Worm (Caenorhabditis elegans) whole organism, young adult: Measurements from ENCODE around the gene set-22.

Experiments
- F39B2.1 ChIP-seq: fragments of 200-800 bp; sonication (Bioruptor generic); IDR thresholded peaks from 2 replicates; pipeline ENCODE4 v1.3.6; 2022; ENCODE audit warnings: missing genetic modification reagents, missing genetic modification characterization, missing compliant biosample characterization
- K11D2.4 ChIP-seq: fragments of 200-800 bp; sonication (Bioruptor generic); IDR thresholded peaks from 2 replicates; pipeline ENCODE4 v1.3.6; 2022; ENCODE audit warnings: missing genetic modification reagents, missing genetic modification characterization, missing compliant biosample characterization
- ama-1 ChIP-seq, 3 experiments: fragments of 150-350 bp in 1 of 3; sonication (generic microtip) in 2 of 3; optimal IDR thresholded peaks; 2 replicates each; lab custom pipeline; 2014 to 2018; ENCODE audit warnings: missing biosample characterization in 2 of 3, missing genetic modification characterization in 2 of 3, missing genetic modification reagents in 2 of 3
- attf-5 ChIP-seq: fragments of 200-800 bp; sonication (Bioruptor generic); optimal IDR thresholded peaks from 2 replicates; lab custom pipeline; 2018; ENCODE audit warnings: mild to moderate bottlenecking, missing genetic modification characterization, missing compliant biosample characterization
- die-1 ChIP-seq: sonication (generic microtip); optimal IDR thresholded peaks from 2 replicates; lab custom pipeline; 2016; ENCODE audit warnings: missing genotype, mild to moderate bottlenecking, missing genetic modification characterization, missing compliant biosample characterization
- dpl-1 ChIP-seq: fragments of 150-350 bp; optimal IDR thresholded peaks from 2 replicates; lab custom pipeline; 2014; ENCODE audit warnings: missing biosample characterization, missing genetic modification reagents, missing genetic modification characterization
- hsf-1 ChIP-seq: fragments of 200-800 bp; sonication (Bioruptor generic); IDR thresholded peaks from 2 replicates; pipeline ENCODE4 v1.3.6; 2022; ENCODE audit warnings: missing genetic modification reagents, missing genetic modification characterization, missing compliant biosample characterization
- lin-35 ChIP-seq, 3 experiments: fragments of 150-350 bp in 2 of 3; sonication (generic microtip) in 1 of 3; optimal IDR thresholded peaks; 2 replicates each; lab custom pipeline; 2014 to 2018; ENCODE audit warnings: missing biosample characterization in 3 of 3, missing genetic modification characterization in 3 of 3, missing genetic modification reagents in 3 of 3
- pha-4 ChIP-seq: fragments of 150-350 bp; sonication (generic microtip); optimal IDR thresholded peaks from 2 replicates; lab custom pipeline; 2014; ENCODE audit warnings: missing biosample characterization, missing genetic modification reagents, missing genetic modification characterization
- rpc-1 ChIP-seq, 2 experiments: fragments of 150-350 bp in 1 of 2; sonication (generic microtip) in 1 of 2; optimal IDR thresholded peaks; 2 replicates each; lab custom pipeline; 2014 to 2018; ENCODE audit warnings: missing biosample characterization in 1 of 2, missing genetic modification characterization in 1 of 2, missing genetic modification reagents in 1 of 2, missing genotype in 1 of 2

DNA sequence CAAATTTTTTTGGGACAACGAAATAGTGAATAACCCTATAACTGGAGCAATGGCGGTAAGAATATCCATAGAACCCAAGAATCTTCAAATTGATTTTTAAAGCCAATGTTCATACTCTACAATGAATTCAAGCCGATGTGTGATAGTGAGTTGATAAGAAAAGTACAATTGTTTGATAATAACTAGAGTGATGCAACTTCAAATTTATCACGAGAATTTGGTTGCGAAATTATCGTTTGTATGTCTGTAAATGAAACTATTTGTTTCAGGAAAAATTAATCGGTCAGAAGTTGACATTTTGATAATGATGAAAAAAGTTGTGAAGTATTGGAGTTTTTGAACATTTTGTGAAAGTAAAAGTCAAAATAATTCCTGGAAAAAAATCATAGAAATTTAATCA is 37.4 kb upstream of the set-22 start:
- TF ChIP-seq K11D2.4 (GFP tag; lab: Robert Waterston, UW) (no peak), ama-1 (optimal IDR thresholded peaks at IDR 0.05; lab: Kevin White, UChicago) (no peak), ama-1 (GFP tag; optimal IDR thresholded peaks at IDR 0.05; lab: Kevin White, UChicago) (no peak), rpc-1 (optimal IDR thresholded peaks at IDR 0.05; lab: Kevin White, UChicago) (no peak), rpc-1 (tag; optimal IDR thresholded peaks at IDR 0.05; lab: Kevin White, UChicago) (no peak), dpl-1 (GFP tag; lab: Kevin White, UChicago) (no peak), die-1 (no peak), attf-5 (no peak), lin-35 (GFP tag; optimal IDR thresholded peaks at IDR 0.05; lab: Kevin White, UChicago) (no peak), pha-4 (tag; lab: Kevin White, UChicago) (no peak), F39B2.1 (GFP tag; lab: Robert Waterston, UW) (no peak), hsf-1 (no peak)
